Worm (Caenorhabditis elegans) whole organism, dauer: ENCODE measurements around the gene F36F12.3.
"Not testable (repeated sequence)": the region's sequence is repeated elsewhere in the genome, so short reads cannot be mapped to it uniquely, and the experiment has no call there.

Experiments used
- unc-62 ChIP-seq: sonication (generic microtip); optimal IDR thresholded peaks from 2 replicates; lab custom pipeline; 2017; ENCODE audit warnings: missing biosample characterization, missing genetic modification reagents, missing genetic modification characterization

Gene F36F12.3

ce11 chrV:2081269-2081668 lies 4.3 kb upstream of the F36F12.3 start:
- TF ChIP-seq unc-62 (GFP tag; lab: Kevin White, UChicago) = no peak

DNA sequence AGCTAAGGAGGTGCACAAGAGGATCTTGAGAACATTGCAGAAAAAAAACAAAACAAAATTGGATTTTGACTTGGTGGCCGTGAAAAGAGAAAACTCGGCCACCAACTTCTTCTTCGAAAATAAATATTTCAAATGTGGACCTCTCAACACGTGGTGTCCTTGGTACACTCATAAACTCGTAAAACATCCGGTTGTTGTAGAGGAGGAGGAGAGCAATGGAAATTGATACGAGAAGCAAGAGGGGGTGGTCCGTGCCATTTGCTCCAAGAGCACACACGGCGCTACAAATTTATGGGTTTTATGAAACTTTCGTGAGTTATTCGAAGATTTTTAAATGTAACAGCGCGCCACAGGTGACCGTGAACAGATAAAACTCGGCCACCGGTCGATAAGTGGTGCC lies 3.7 kb upstream of the F36F12.3 start:
- no peak for TF ChIP-seq unc-62 (GFP tag; lab: Kevin White, UChicago)

ce11 chrV:2083869-2084268 lies 1.7 kb upstream of the F36F12.3 start:
- TF ChIP-seq unc-62 (GFP tag; lab: Kevin White, UChicago) = no peak

DNA sequence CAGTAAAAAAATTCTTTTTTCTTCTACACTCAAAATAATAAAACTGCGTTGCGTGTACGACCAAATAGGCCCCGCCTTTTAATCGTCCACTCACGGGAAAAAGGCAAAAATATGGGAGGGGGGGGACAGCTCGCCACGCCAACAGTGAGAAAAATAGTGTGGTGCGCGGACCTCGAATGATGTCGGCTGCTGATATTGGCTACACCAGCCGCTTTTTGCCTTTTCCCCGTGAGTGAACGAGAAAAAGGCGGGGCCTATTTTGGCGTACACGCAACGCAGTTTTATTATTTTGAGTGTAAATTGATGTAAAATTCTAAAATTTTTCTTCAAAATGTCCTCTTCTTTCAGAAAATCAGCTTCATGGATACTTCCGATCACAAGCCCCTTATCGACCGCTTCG lies 4.7 kb downstream of the F36F12.3 start, which contains the start of gene ztf-28:
Gene ztf-28, plus strand, starts transcription at position 349 of the 400 bp plus-strand sequence.
- not testable (repeated sequence) for TF ChIP-seq unc-62 (GFP tag; lab: Kevin White, UChicago)

DNA sequence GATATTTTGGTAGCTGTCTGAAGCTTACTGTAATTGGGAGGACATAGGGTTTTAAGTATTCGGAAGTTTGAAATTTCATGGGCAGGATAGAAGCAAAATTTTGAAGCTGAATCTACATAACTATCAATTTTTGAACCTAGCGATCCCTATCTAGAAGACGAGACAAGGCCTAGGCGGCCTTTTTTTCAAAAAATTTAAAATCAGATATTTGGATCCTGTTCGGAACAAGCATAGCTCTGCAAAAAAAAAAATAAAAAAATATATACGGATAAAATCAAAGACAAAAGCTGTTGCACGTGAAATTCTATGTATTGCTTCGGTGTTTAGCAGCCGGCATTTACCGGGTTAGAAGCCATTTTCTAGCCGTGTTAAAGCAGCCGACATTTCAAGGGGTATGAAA lies 9.6 kb downstream of the F36F12.3 start, which contains the start of gene F36F12.2:
Gene F36F12.2, minus strand, starts transcription at position 101 of the 400 bp plus-strand sequence.
- TF ChIP-seq unc-62 (GFP tag; lab: Kevin White, UChicago) = no peak

DNA sequence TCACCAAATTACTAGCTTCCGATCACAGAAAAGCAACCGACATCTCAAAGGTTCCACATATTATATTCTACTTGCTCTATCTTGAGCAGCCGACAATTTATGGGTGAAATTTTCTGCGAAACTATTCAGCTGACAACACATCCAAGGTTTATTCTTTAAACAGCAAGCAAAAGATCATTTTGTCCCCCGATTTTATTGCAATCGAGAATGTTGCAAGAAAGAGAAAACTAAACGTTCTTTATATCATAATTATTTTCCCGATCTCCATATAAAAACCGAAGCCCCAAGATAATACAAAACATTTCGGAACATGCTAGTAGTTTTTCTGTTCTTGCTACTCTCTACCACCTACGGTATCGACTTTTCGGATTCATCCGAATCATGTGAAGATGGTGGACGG lies 10.2 kb downstream of the F36F12.3 start, which contains the start of gene clec-207:
Gene clec-207, plus strand, starts transcription at position 301 of the 400 bp plus-strand sequence.
- no peak for TF ChIP-seq unc-62 (GFP tag; lab: Kevin White, UChicago)

DNA sequence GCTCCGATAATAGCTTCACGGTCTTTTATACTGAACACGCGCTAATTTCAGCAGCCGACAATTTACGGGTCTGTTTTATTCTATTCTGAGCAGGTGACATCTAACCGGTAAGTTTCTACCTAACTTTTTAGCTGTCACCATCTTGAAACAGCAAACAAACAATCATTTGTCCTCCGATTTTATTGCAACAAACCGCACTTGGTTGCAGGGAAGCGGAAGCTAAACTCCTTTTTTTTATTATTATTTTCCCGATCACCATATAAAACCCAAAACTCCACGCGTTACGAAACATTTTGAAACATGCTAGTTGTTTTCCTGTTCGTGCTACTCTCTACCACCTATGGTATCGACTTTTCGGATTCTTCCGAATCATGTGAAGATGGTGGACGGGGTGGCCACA lies 12.1 kb downstream of the F36F12.3 start, which contains the start of gene clec-208:
Gene clec-208, plus strand, starts transcription at position 301 of the 400 bp plus-strand sequence.
- TF ChIP-seq unc-62 (GFP tag; lab: Kevin White, UChicago) = no peak

DNA sequence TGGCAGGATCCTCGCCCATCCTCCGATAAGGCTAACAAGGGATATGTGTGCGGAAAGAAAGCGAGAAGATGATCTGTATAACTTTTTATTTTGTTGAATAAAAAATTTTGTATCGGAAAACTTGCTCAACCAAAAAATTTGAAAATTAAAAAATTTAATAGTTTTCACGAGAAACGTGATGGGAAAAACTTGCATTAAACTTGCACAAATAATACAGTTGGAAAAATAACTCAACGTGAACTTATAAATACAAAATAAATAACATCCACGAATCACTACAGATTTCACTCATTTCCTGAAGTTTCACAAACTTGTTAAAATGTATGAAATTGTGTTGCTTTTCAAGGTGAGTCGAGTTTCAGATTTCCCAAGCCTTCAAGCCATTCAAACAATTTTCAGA lies 13.4 kb downstream of the F36F12.3 start, which contains the start of gene F36F12.7:
Gene F36F12.7, plus strand, starts transcription at position 301 of the 400 bp plus-strand sequence.
- no peak for TF ChIP-seq unc-62 (GFP tag; lab: Kevin White, UChicago)

- TF ChIP-seq unc-62 (GFP tag; lab: Kevin White, UChicago) = no peak
Observed at ce11 chrV:2103118-2103517, 17.5 kb downstream of the F36F12.3 start, which contains the start of gene F36F12.1. F36F12.1 (minus strand) TSS chrV:2103218.

- no peak for TF ChIP-seq unc-62 (GFP tag; lab: Kevin White, UChicago)
Observed at ce11 chrV:2105976-2106375, 20.4 kb downstream of the F36F12.3 start, which contains the start of gene F22F7.4. F22F7.4 (minus strand) TSS chrV:2106076.

DNA sequence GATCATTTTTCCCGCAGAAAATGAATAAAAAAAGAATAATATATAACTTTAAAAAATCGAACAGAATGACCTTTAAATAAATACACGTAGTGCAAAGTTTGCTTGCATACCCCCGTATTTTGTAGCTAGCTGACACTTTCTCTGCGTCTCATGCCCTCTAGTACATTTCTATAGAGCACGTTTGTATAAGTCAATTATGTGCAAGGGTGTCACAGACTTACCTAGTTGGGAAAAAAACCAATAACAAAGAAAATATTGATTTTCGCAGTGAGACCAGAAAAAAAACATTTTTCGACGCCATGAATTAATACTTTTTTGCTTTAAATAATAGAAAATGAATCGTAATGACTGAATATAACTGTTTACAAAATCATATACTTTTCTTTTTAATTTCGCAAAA lies 23.7 kb downstream of the F36F12.3 start, which contains the start of gene ckb-4:
Gene ckb-4, minus strand, starts transcription at position 140 of the 400 bp plus-strand sequence.
- TF ChIP-seq unc-62 (GFP tag; lab: Kevin White, UChicago) = no peak

DNA sequence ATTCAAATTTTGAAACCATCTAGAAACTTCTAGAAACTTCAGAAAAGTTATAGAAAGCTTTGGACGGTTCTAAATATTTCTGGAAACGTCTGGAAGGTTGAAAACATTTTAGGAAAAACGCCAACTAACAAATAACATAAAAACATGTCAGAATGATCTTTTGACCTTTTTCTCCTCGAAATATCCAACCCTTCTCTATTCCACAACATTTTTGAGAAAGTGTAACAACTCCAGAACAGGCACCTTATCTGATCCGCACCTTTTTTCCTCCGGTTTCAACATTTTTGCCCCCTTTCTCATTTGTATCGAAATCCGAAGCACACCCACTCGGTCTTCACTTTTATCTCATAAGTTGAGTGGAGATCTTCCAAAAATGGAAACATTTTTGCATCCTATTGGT lies 24.8 kb downstream of the F36F12.3 start, which contains the start of gene F22F7.3:
Gene F22F7.3, plus strand, starts transcription at position 301 of the 400 bp plus-strand sequence.
- TF ChIP-seq unc-62 (GFP tag; lab: Kevin White, UChicago) = no peak

DNA sequence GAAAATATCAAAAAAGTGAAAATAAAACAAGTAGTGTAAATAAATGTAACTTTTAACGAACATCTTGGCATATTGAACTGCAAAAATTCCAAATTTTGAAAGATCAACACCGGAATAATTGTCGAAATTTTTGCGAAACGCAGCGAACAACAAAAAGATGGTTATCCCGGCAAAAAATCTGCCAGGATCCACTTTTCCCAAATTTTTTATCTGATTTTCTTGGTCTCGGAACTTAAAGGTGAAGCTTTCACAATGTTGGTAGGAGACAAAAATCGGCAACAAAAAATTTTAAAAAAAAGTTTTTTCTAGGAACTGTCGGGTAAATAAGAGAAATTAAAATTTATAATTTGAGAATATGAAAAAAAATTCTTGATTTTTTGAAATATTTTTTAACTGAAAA lies 33.0 kb downstream of the F36F12.3 start, which contains the start of gene bgnt-1.2:
Gene bgnt-1.2, minus strand, starts transcription at position 101 of the 400 bp plus-strand sequence.
- TF ChIP-seq unc-62 (GFP tag; lab: Kevin White, UChicago) = no peak

ce11 chrV:2119529-2119928 lies 33.9 kb downstream of the F36F12.3 start, which contains the start of gene F22F7.11:
F22F7.11 (plus strand) TSS chrV:2119829.
- no peak for TF ChIP-seq unc-62 (GFP tag; lab: Kevin White, UChicago)

DNA sequence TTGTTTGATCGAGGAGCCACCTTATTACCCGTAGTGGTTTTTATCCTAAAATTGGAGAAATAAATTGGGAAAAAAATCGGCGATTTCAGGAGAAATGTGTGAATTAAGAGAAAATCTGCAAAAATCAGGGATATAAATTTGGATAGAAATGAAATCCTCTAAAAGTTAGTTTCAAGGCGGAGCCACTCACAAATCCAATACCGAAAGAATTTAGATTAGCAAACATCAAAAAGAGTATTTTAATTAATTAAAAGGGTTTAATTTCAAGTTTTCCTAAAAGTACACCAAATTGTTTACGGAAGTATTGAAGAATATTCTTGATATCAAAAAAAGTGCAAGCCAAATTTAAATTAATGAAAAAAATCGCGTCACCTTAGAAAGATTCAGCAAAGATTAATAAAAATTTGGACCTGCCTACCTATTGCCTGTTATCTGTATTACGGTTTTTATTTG lies 36.3 kb downstream of the F36F12.3 start, which contains the start of gene F22F7.8:
Gene F22F7.8, minus strand, starts transcription at position 51 of the 453 bp plus-strand sequence.
- no peak for TF ChIP-seq unc-62 (GFP tag; lab: Kevin White, UChicago)

- TF ChIP-seq unc-62 (GFP tag; lab: Kevin White, UChicago) = no peak
Observed at ce11 chrV:2122517-2122916, 36.9 kb downstream of the F36F12.3 start, which contains the start of gene F22F7.2. F22F7.2 (plus strand) TSS chrV:2122782.

DNA sequence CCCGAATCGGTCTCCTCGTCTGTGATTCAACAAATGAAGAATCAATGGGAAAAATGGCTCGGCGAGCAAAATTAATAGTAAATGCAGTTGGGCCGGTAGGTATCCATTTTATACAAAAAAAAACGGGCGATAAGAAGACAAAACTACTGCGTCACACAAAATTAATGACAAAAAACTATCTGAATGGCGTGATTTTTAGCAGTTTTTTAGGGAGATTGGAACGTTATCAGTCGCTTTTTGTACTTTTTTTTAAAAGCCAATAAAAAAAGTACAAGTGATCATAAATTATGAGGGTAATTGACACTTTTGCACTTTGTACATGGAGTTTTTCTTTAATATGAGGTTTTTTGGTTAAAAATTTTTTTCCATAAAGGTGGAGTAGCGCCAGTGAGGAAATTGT lies 37.6 kb downstream of the F36F12.3 start:
- no peak for TF ChIP-seq unc-62 (GFP tag; lab: Kevin White, UChicago)
